Worm (Caenorhabditis elegans): ENCODE data around the gene dot-1.2.

DNA sequence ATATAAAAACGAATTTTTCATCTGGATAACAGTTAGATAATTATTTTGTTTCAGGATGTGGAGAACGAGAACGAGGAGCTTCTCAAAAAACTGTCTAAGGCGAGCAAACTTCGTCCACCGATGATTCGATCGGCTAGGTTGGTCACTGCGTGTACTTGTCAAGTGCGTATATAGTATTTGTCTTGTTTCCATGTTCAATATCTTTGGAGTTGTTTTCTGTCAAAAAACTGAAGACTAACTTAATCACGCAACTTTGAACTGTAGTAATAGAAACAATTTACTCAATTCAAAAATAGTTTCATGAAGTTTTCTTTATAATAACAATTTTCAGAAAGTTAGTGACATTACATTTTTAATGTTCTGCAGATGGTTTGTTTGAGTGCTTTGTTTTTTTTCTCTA, 40.5 kb downstream of the dot-1.2 start:
- TF ChIP-seq snpc-4 (GFP tag; optimal IDR thresholded peaks at IDR 0.05): no peak
- TF ChIP-seq snpc-4 (tag; optimal IDR thresholded peaks at IDR 0.05): no peak
- no peak for TF ChIP-seq dpff-1 (tag; optimal IDR thresholded peaks at IDR 0.05)
- no peak for TF ChIP-seq ccch-3 (GFP tag; optimal IDR thresholded peaks at IDR 0.05)
- no peak for TF ChIP-seq hlh-26 (GFP tag; conservative IDR thresholded peaks at IDR 0.05)
- no peak for TF ChIP-seq nfya-1 (tag; optimal IDR thresholded peaks at IDR 0.05; ENCODE audit: borderline replicate concordance, insufficient read depth)
- no peak for TF ChIP-seq ama-1 (optimal IDR thresholded peaks at IDR 0.05)
- no peak for TF ChIP-seq ama-1 (GFP tag; optimal IDR thresholded peaks at IDR 0.05)
- no peak for TF ChIP-seq atf-7 (tag; optimal IDR thresholded peaks at IDR 0.05)
- TF ChIP-seq cebp-2 (GFP tag; IDR thresholded peaks at IDR 0.05): no peak
- no peak for TF ChIP-seq ekl-4 (GFP tag; IDR thresholded peaks at IDR 0.05)
- TF ChIP-seq die-1 (tag; optimal IDR thresholded peaks at IDR 0.05): no peak
